Fruit fly (Drosophila melanogaster) whole organism, embryonic: ENCODE data around the gene CG5828.

Source experiments
- Ada2b ChIP-seq: fragments of 200-800 bp; sonication (Bioruptor generic); IDR thresholded peaks from 2 replicates; pipeline ENCODE4 v1.3.6; 2022; ENCODE audit warnings: missing biosample characterization, missing genetic modification characterization
- BEAF-32 ChIP-seq: fragments of 200-800 bp; sonication (Bioruptor generic); optimal IDR thresholded peaks from 3 replicates; lab custom pipeline; 2017; ENCODE audit warnings: missing biosample characterization, missing genetic modification characterization, mild to moderate bottlenecking, moderate library complexity, missing genetic modification reagents
- CG10321 ChIP-seq: fragments of 200-800 bp; sonication (Bioruptor generic); IDR thresholded peaks from 2 replicates; pipeline ENCODE4 v1.3.6; 2022; ENCODE audit warnings: missing biosample characterization, missing genetic modification characterization
- CG10366 ChIP-seq: fragments of 200-800 bp; sonication (Bioruptor generic); IDR thresholded peaks from 2 replicates; pipeline ENCODE4 v1.3.6; 2022; ENCODE audit warnings: missing biosample characterization, missing genetic modification characterization
- CG1233 ChIP-seq: fragments of 200-800 bp; sonication (Bioruptor generic); optimal IDR thresholded peaks from 4 replicates; lab custom pipeline; 2018; ENCODE audit warnings: missing biosample characterization, mild to moderate bottlenecking, missing genetic modification characterization
- CG13296 ChIP-seq: fragments of 200-800 bp; sonication (Bioruptor generic); optimal IDR thresholded peaks from 3 replicates; lab custom pipeline; 2018; ENCODE audit warnings: missing biosample characterization, mild to moderate bottlenecking, missing genetic modification characterization
- CG13775 ChIP-seq: fragments of 200-800 bp; sonication (Bioruptor generic); optimal IDR thresholded peaks from 3 replicates; lab custom pipeline; 2017; ENCODE audit warnings: missing biosample characterization, mild to moderate bottlenecking, missing genetic modification characterization
- CG14014 ChIP-seq: fragments of 200-800 bp; sonication (Bioruptor generic); IDR thresholded peaks from 2 replicates; pipeline ENCODE4 v1.3.6; 2022; ENCODE audit warnings: missing biosample characterization, missing genetic modification characterization
- CG1603 ChIP-seq: fragments of 200-800 bp; sonication (Bioruptor generic); optimal IDR thresholded peaks from 2 replicates; lab custom pipeline; 2019; ENCODE audit warnings: missing biosample characterization, mild to moderate bottlenecking, missing genetic modification characterization, moderate library complexity
- CG17328 ChIP-seq: fragments of 200-800 bp; sonication (Bioruptor generic); IDR thresholded peaks from 2 replicates; pipeline ENCODE4 v1.3.6; 2022; ENCODE audit warnings: missing biosample characterization, missing genetic modification characterization
- CG17385 ChIP-seq: fragments of 200-800 bp; sonication (Bioruptor generic); optimal IDR thresholded peaks from 3 replicates; lab custom pipeline; 2018; ENCODE audit warnings: missing biosample characterization, mild to moderate bottlenecking, missing genetic modification characterization
- CG17802 ChIP-seq: fragments of 200-800 bp; sonication (Bioruptor generic); optimal IDR thresholded peaks from 2 replicates; lab custom pipeline; 2018; ENCODE audit warnings: missing biosample characterization, mild to moderate bottlenecking, missing genetic modification characterization, moderate library complexity
- CG1832 ChIP-seq: fragments of 200-800 bp; sonication (Bioruptor generic); optimal IDR thresholded peaks from 2 replicates; lab custom pipeline; 2017; ENCODE audit warnings: missing biosample characterization, mild to moderate bottlenecking, missing genetic modification characterization, inconsistent platforms
- CG30403 ChIP-seq: fragments of 200-800 bp; sonication (Bioruptor generic); optimal IDR thresholded peaks from 3 replicates; lab custom pipeline; 2016; ENCODE audit warnings: missing biosample characterization, missing genetic modification characterization
- CG33557 ChIP-seq: fragments of 200-800 bp; sonication (Bioruptor generic); optimal IDR thresholded peaks from 2 replicates; lab custom pipeline; 2019; ENCODE audit warnings: missing biosample characterization, mild to moderate bottlenecking, missing genetic modification characterization, moderate library complexity
- CG4707 ChIP-seq: fragments of 200-800 bp; sonication (Bioruptor generic); optimal IDR thresholded peaks from 2 replicates; lab custom pipeline; 2018; ENCODE audit warnings: missing biosample characterization, mild to moderate bottlenecking, missing genetic modification characterization, moderate library complexity
- CG4730 ChIP-seq: fragments of 200-800 bp; sonication (Bioruptor generic); IDR thresholded peaks from 2 replicates; pipeline ENCODE4 v1.3.6; 2022; ENCODE audit warnings: missing biosample characterization, missing genetic modification characterization
- CG7372 ChIP-seq: fragments of 200-800 bp; sonication (Bioruptor generic); IDR thresholded peaks from 2 replicates; pipeline ENCODE4 v1.3.6; 2022; ENCODE audit warnings: missing biosample characterization, missing genetic modification characterization
- CG8089 ChIP-seq: fragments of 200-800 bp; sonication (Bioruptor generic); optimal IDR thresholded peaks from 3 replicates; lab custom pipeline; 2016; ENCODE audit warnings: missing biosample characterization, missing genetic modification characterization
- CG9727 ChIP-seq: fragments of 200-800 bp; sonication (Bioruptor generic); optimal IDR thresholded peaks from 3 replicates; lab custom pipeline; 2017; ENCODE audit warnings: missing biosample characterization, mild to moderate bottlenecking, missing genetic modification characterization
- CHES-1-like ChIP-seq: fragments of 200-800 bp; sonication (Bioruptor generic); optimal IDR thresholded peaks from 2 replicates; lab custom pipeline; 2016; ENCODE audit warnings: missing biosample characterization, missing genetic modification characterization
- CrebB ChIP-seq: fragments of 200-800 bp; sonication (Bioruptor generic); optimal IDR thresholded peaks from 3 replicates; lab custom pipeline; 2018; ENCODE audit warnings: missing biosample characterization, mild to moderate bottlenecking, missing genetic modification characterization
- Dp ChIP-seq: fragments of 200-800 bp; sonication (Bioruptor generic); optimal IDR thresholded peaks from 2 replicates; lab custom pipeline; 2018; ENCODE audit warnings: missing biosample characterization, mild to moderate bottlenecking, missing genetic modification characterization, moderate library complexity
- Dref ChIP-seq: fragments of 200-800 bp; sonication (Bioruptor generic); IDR thresholded peaks from 2 replicates; pipeline ENCODE4 v1.3.6; 2022; ENCODE audit warnings: missing biosample characterization, missing genetic modification characterization
- HLH3B ChIP-seq: fragments of 200-800 bp; sonication (Bioruptor generic); IDR thresholded peaks from 2 replicates; pipeline ENCODE4 v1.3.6; 2022; ENCODE audit warnings: missing biosample characterization, missing genetic modification characterization
- Hmr ChIP-seq: fragments of 200-800 bp; sonication (Bioruptor generic); optimal IDR thresholded peaks from 3 replicates; lab custom pipeline; 2017; ENCODE audit warnings: mild to moderate bottlenecking, missing biosample characterization, missing genetic modification reagents, missing genetic modification characterization
- Hr51 ChIP-seq, 2 experiments: fragments of 200-800 bp; sonication (Bioruptor generic); optimal IDR thresholded peaks; 2 replicates in 1 of 2; 3 replicates in 1 of 2; lab custom pipeline; 2016 to 2018; ENCODE audit warnings: missing biosample characterization in 2 of 2, missing genetic modification characterization in 2 of 2, mild to moderate bottlenecking in 1 of 2, moderate library complexity in 1 of 2
- Kr ChIP-seq: fragments of 200-800 bp; sonication (Bioruptor generic); optimal IDR thresholded peaks from 2 replicates; lab custom pipeline; 2017; ENCODE audit warnings: missing biosample characterization, mild to moderate bottlenecking, missing genetic modification characterization
- Mrtf ChIP-seq: fragments of 200-800 bp; sonication (Bioruptor generic); IDR thresholded peaks from 3 replicates; pipeline ENCODE4 v1.3.6; 2022; ENCODE audit warnings: missing biosample characterization, missing genetic modification characterization
- Poxn ChIP-seq: fragments of 200-800 bp; sonication (Bioruptor generic); IDR thresholded peaks from 2 replicates; pipeline ENCODE4 v1.3.6; 2022; ENCODE audit warnings: missing biosample characterization, missing genetic modification characterization
- Sox102F ChIP-seq: fragments of 200-800 bp; sonication (Bioruptor generic); optimal IDR thresholded peaks from 2 replicates; lab custom pipeline; 2018; ENCODE audit warnings: missing biosample characterization, mild to moderate bottlenecking, missing genetic modification characterization, moderate library complexity
- abd-A ChIP-seq: fragments of 200-800 bp; sonication (Bioruptor generic); optimal IDR thresholded peaks from 3 replicates; lab custom pipeline; 2019; ENCODE audit warnings: missing biosample characterization, mild to moderate bottlenecking, missing genetic modification characterization, moderate library complexity
- amos ChIP-seq: fragments of 200-800 bp; sonication (Bioruptor generic); IDR thresholded peaks from 2 replicates; pipeline ENCODE4 v1.3.6; 2022; ENCODE audit warnings: missing biosample characterization, missing genetic modification characterization; ENCODE audit not compliant: partially characterized antibody
- bab2 ChIP-seq: fragments of 200-800 bp; sonication (Bioruptor generic); optimal IDR thresholded peaks from 2 replicates; lab custom pipeline; 2016; ENCODE audit warnings: missing biosample characterization, missing genetic modification characterization
- gce ChIP-seq: fragments of 200-800 bp; sonication (Bioruptor generic); IDR thresholded peaks from 3 replicates; pipeline ENCODE4 v1.3.6; 2022; ENCODE audit warnings: missing biosample characterization, missing genetic modification characterization
- gt ChIP-seq: fragments of 200-800 bp; sonication (Bioruptor generic); IDR thresholded peaks from 2 replicates; pipeline ENCODE4 v1.3.6; 2022; ENCODE audit warnings: missing biosample characterization, missing genetic modification characterization
- lilli ChIP-seq: fragments of 200-800 bp; sonication (Bioruptor generic); optimal IDR thresholded peaks from 3 replicates; lab custom pipeline; 2016; ENCODE audit warnings: missing biosample characterization, missing genetic modification characterization
- lov ChIP-seq, 2 experiments: fragments of 200-800 bp in 1 of 2; fragments of >200 bp in 1 of 2; sonication (Bioruptor generic) in 1 of 2; IDR thresholded peaks in 1 of 2; optimal IDR thresholded peaks in 1 of 2; 2 replicates in 1 of 2; 3 replicates in 1 of 2; pipeline versions ENCODE4 v1.3.6 to Lab custom; 2017 to 2022; ENCODE audit warnings: missing biosample characterization in 1 of 2, missing genetic modification characterization in 1 of 2
- odd ChIP-seq: fragments of 200-800 bp; sonication (Bioruptor generic); optimal IDR thresholded peaks from 2 replicates; lab custom pipeline; 2017; ENCODE audit warnings: missing biosample characterization, mild to moderate bottlenecking, missing genetic modification characterization
- org-1 ChIP-seq: fragments of 200-800 bp; sonication (Bioruptor generic); optimal IDR thresholded peaks from 2 replicates; lab custom pipeline; 2017; ENCODE audit warnings: missing biosample characterization, missing genetic modification characterization
- pb ChIP-seq: fragments of 200-800 bp; sonication (Bioruptor generic); optimal IDR thresholded peaks from 3 replicates; lab custom pipeline; 2016; ENCODE audit warnings: missing biosample characterization, missing genetic modification characterization
- peb ChIP-seq: fragments of 200-800 bp; sonication (Bioruptor generic); IDR thresholded peaks from 2 replicates; pipeline ENCODE4 v1.3.6; 2022; ENCODE audit warnings: missing biosample characterization, missing genetic modification characterization
- pho ChIP-seq: fragments of 200-800 bp; sonication (Bioruptor generic); optimal IDR thresholded peaks from 2 replicates; lab custom pipeline; 2016; ENCODE audit warnings: missing biosample characterization, missing genetic modification characterization
- prd ChIP-seq, 3 experiments: fragments of >200 bp in 2 of 3; fragments of 200-800 bp in 1 of 3; sonication (Bioruptor generic) in 1 of 3; optimal IDR thresholded peaks in 2 of 3; IDR thresholded peaks in 1 of 3; 2 replicates in 2 of 3; 3 replicates in 1 of 3; pipeline versions ENCODE4 v1.3.6 to Lab custom; 2017 to 2022; ENCODE audit warnings: missing biosample characterization in 1 of 3, missing genetic modification characterization in 1 of 3
- sc ChIP-seq, 3 experiments: fragments of >200 bp in 2 of 3; fragments of 200-800 bp in 1 of 3; sonication (Bioruptor generic) in 1 of 3; optimal IDR thresholded peaks; 2 replicates in 2 of 3; 3 replicates in 1 of 3; lab custom pipeline; 2017; ENCODE audit warnings: mild to moderate bottlenecking in 1 of 3, missing biosample characterization in 1 of 3, missing genetic modification characterization in 1 of 3, missing genetic modification reagents in 1 of 3
- sima ChIP-seq: fragments of 200-800 bp; sonication (Bioruptor generic); optimal IDR thresholded peaks from 2 replicates; lab custom pipeline; 2016; ENCODE audit warnings: missing biosample characterization, missing genetic modification characterization
- stwl ChIP-seq: fragments of 200-800 bp; sonication (Bioruptor generic); optimal IDR thresholded peaks from 3 replicates; lab custom pipeline; 2018; ENCODE audit warnings: missing biosample characterization, mild to moderate bottlenecking, missing genetic modification characterization, moderate library complexity
- tin ChIP-seq: fragments of 200-800 bp; sonication (Bioruptor generic); optimal IDR thresholded peaks from 3 replicates; lab custom pipeline; 2016; ENCODE audit warnings: missing biosample characterization, missing genetic modification characterization
- tio ChIP-seq: fragments of 200-800 bp; sonication (Bioruptor generic); optimal IDR thresholded peaks from 2 replicates; lab custom pipeline; 2017; ENCODE audit warnings: missing biosample characterization, missing genetic modification characterization, inconsistent platforms
- z ChIP-seq: fragments of 200-800 bp; sonication (Bioruptor generic); IDR thresholded peaks from 3 replicates; pipeline ENCODE4 v1.3.6; 2022; ENCODE audit warnings: missing biosample characterization, missing genetic modification characterization

Gene CG5828

dm6 chr2L:5054953-5055352 lies 38.8 kb upstream of the CG5828 start, which contains the start of the genes CG14036 and His3.3A (continued):
- TF ChIP-seq CG7372 (GFP tag; lab: Robert Waterston, UW), result no peak
- peak; percentile 72 for TF ChIP-seq stwl
- no peak for TF ChIP-seq CG13775 (GFP tag; lab: Kevin White, UChicago)
- TF ChIP-seq abd-A, result no peak
- no peak for TF ChIP-seq CG14014 (GFP tag; lab: Robert Waterston, UW)
- TF ChIP-seq CG8089 (GFP tag; lab: Kevin White, UChicago), result no peak
- TF ChIP-seq tin (GFP tag; lab: Kevin White, UChicago), result no peak
- no peak for TF ChIP-seq Mrtf (GFP tag; lab: Robert Waterston, UW)
- TF ChIP-seq Hr51 (GFP tag; optimal IDR thresholded peaks at IDR 0.05; lab: Kevin White, UChicago), result peak in 1 of 2 experiments; percentile 22
- no peak for TF ChIP-seq Ada2b (GFP tag; lab: Robert Waterston, UW)
- TF ChIP-seq gce (GFP tag; lab: Robert Waterston, UW), result 0 out of 3 replicates have a peak, but pooled peaks have one; percentile 16
- no peak for TF ChIP-seq peb (GFP tag; lab: Robert Waterston, UW)
- peak; percentile 6 for TF ChIP-seq CG17802 (tag; lab: Kevin White, UChicago)
- TF ChIP-seq Kr (GFP tag; lab: Kevin White, UChicago), result no peak
- TF ChIP-seq Dref (GFP tag; lab: Robert Waterston, UW), result peak; percentile 91
- peak; percentile 32 for TF ChIP-seq CG9727 (GFP tag; lab: Kevin White, UChicago)
- TF ChIP-seq CG1603 (tag; lab: Kevin White, UChicago), result peak; percentile 100
- TF ChIP-seq org-1, result no peak
- TF ChIP-seq CG17328 (GFP tag; lab: Robert Waterston, UW), result 0 out of 2 replicates have a peak, but pooled peaks have one; percentile 21
- no peak for TF ChIP-seq CG30403 (GFP tag; lab: Kevin White, UChicago)
- TF ChIP-seq CG13296, result no peak
- TF ChIP-seq odd, result no peak
- TF ChIP-seq CG4730 (GFP tag; lab: Robert Waterston, UW), result no peak
- TF ChIP-seq sima (GFP tag; lab: Kevin White, UChicago), result no peak
- no peak for TF ChIP-seq z (GFP tag; lab: Robert Waterston, UW)
- TF ChIP-seq HLH3B (GFP tag; lab: Robert Waterston, UW), result no peak
- TF ChIP-seq CrebB (tag; lab: Kevin White, UChicago), result no peak
- no peak for TF ChIP-seq CG17385 (GFP tag; lab: Kevin White, UChicago)
- peak; percentile 59 for TF ChIP-seq BEAF-32 (GFP tag; lab: Kevin White, UChicago)
- no peak for TF ChIP-seq lov (optimal IDR thresholded peaks at IDR 0.05; lab: Kevin White, UChicago)
- no peak for TF ChIP-seq lov (GFP tag; IDR thresholded peaks at IDR 0.05; lab: Robert Waterston, UW)
- peak; percentile 6 for TF ChIP-seq bab2 (GFP tag; lab: Kevin White, UChicago)
- no peak for TF ChIP-seq CG4707
- no peak for TF ChIP-seq CG33557 (GFP tag; lab: Kevin White, UChicago)
- peak; percentile 53 for TF ChIP-seq CHES-1-like (GFP tag; lab: Kevin White, UChicago)
- TF ChIP-seq sc (optimal IDR thresholded peaks at IDR 0.05; lab: Kevin White, UChicago), result no peak
- no peak for TF ChIP-seq sc (GFP tag; optimal IDR thresholded peaks at IDR 0.05; lab: Kevin White, UChicago)
- no peak for TF ChIP-seq tio
- no peak for TF ChIP-seq CG10366 (GFP tag; lab: Robert Waterston, UW)
- TF ChIP-seq pho, result peak; percentile 21
- TF ChIP-seq Sox102F (GFP tag; lab: Kevin White, UChicago), result no peak
- TF ChIP-seq gt (GFP tag; lab: Robert Waterston, UW), result no peak
- peak; percentile 88 for TF ChIP-seq Dp (GFP tag; lab: Kevin White, UChicago)
- TF ChIP-seq Hmr (GFP tag; lab: Kevin White, UChicago), result peak; percentile 42
- TF ChIP-seq CG1233 (GFP tag; lab: Kevin White, UChicago), result no peak
- TF ChIP-seq Poxn (GFP tag; lab: Robert Waterston, UW), result no peak
- peak; percentile 38 for TF ChIP-seq lilli (GFP tag; lab: Kevin White, UChicago)
- TF ChIP-seq prd (optimal IDR thresholded peaks at IDR 0.05; lab: Kevin White, UChicago), result no peak
- TF ChIP-seq prd (GFP tag; IDR thresholded peaks at IDR 0.05; lab: Robert Waterston, UW), result no peak
- TF ChIP-seq CG10321, result no peak
- TF ChIP-seq amos (GFP tag; lab: Robert Waterston, UW), result peak; percentile 64; the same call in 1 of the 2 replicates
- no peak for TF ChIP-seq pb
- no peak for TF ChIP-seq CG1832 (GFP tag; lab: Kevin White, UChicago)
